Worm (Caenorhabditis elegans) whole organism, early embryonic: ENCODE results near the gene F19F10.1.

Experiments
- B0310.2 ChIP-seq: sonication (generic microtip); optimal IDR thresholded peaks from 2 replicates; lab custom pipeline; 2016; ENCODE audit warnings: mild to moderate bottlenecking, missing genetic modification characterization, missing compliant biosample characterization
- F13C5.2 ChIP-seq: sonication (generic microtip); optimal IDR thresholded peaks from 2 replicates; lab custom pipeline; 2017; ENCODE audit warnings: mild to moderate bottlenecking, missing genetic modification characterization, inconsistent platforms, missing compliant biosample characterization
- ama-1 ChIP-seq: fragments of 150-350 bp; optimal IDR thresholded peaks from 2 replicates; lab custom pipeline; 2014
- ceh-13 ChIP-seq: fragments of 200-800 bp; sonication (Bioruptor generic); optimal IDR thresholded peaks from 2 replicates; lab custom pipeline; 2018; ENCODE audit warnings: mild to moderate bottlenecking, missing genetic modification characterization, missing compliant biosample characterization
- ets-7 ChIP-seq: sonication (generic microtip); optimal IDR thresholded peaks from 2 replicates; lab custom pipeline; 2016; ENCODE audit warnings: missing genotype, missing genetic modification characterization, missing compliant biosample characterization
- flt-1 ChIP-seq: fragments of 200-800 bp; sonication (Bioruptor generic); IDR thresholded peaks from 2 replicates; pipeline ENCODE4 v1.3.6; 2022; ENCODE audit warnings: missing genetic modification characterization, missing compliant biosample characterization
- hmg-4 ChIP-seq: fragments of 200-800 bp; sonication (Bioruptor generic); optimal IDR thresholded peaks from 2 replicates; lab custom pipeline; 2018; ENCODE audit warnings: mild to moderate bottlenecking, missing genetic modification characterization, missing compliant biosample characterization
- hnd-1 ChIP-seq: sonication (generic microtip); optimal IDR thresholded peaks from 2 replicates; lab custom pipeline; 2016; ENCODE audit warnings: missing genetic modification characterization, missing compliant biosample characterization
- scrt-1 ChIP-seq: fragments of 200-800 bp; sonication (Bioruptor generic); IDR thresholded peaks from 2 replicates; pipeline ENCODE4 v1.3.6; 2022; ENCODE audit warnings: missing genetic modification characterization, missing compliant biosample characterization
- sea-1 ChIP-seq: fragments of 200-800 bp; sonication (Bioruptor generic); conservative IDR thresholded peaks from 2 replicates; pipeline ENCODE4 v1.3.6; 2022; ENCODE audit warnings: missing genetic modification characterization, missing compliant biosample characterization
- tbx-11 ChIP-seq: fragments of 200-800 bp; sonication (Bioruptor generic); IDR thresholded peaks from 2 replicates; pipeline ENCODE4 v1.3.6; 2022; ENCODE audit warnings: missing genetic modification characterization, missing compliant biosample characterization

DNA sequence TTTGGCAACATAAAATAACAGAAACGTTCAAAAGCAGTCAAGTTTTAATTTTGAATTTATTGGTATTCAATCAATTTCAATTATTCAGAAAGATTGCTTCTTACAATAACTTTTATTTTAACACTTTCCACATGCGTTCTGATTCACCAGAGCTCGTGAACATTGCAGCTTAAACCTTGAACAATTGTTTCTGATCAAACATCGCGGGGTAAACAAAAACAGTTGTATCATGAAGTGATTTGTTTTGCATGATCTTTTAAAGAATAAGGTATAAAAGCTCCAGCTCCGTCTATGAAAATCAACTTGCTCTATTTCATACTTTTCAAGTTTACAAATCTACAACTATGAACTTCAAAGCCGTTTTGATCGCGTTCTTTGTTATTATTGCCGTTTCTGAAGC is 39.7 kb upstream of the F19F10.1 start, which contains the start of gene C54F6.6:
- TF ChIP-seq ama-1 = no peak
- no peak for TF ChIP-seq hnd-1
- TF ChIP-seq B0310.2 (tag; lab: Kevin White, UChicago) = no peak
- TF ChIP-seq F13C5.2 (tag; lab: Kevin White, UChicago) = no peak
- no peak for TF ChIP-seq ets-7 (tag; lab: Kevin White, UChicago)
- TF ChIP-seq sea-1 (GFP tag; lab: Robert Waterston, UW) = no peak
- TF ChIP-seq scrt-1 (GFP tag; lab: Robert Waterston, UW) = no peak
- no peak for TF ChIP-seq tbx-11 (GFP tag; lab: Robert Waterston, UW)
- TF ChIP-seq ceh-13 = no peak
- no peak for TF ChIP-seq flt-1
- TF ChIP-seq hmg-4 (GFP tag; lab: Kevin White, UChicago) = no peak
